Fruit fly (Drosophila melanogaster): ENCODE results near the gene CG1785.

DNA sequence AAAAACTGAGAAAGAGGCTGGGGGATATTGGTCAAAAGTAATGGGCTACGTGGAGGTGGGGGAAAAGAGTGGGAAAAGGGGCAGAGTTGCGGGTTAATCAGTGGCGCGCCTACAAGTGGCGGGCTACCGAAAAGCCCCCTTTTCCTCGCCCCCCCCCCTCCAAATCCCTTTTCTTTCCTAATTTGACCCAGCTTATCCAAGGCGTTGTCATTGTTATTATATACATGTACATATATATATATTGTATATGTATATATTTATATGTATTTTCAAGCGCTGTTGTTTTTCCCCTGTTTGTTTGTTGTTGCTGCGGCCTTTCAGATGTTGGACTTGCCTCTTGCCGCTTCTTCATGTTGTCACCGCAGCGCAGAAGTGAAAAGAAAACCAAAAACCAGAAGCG, 47.7 kb upstream of the CG1785 start:
- no peak for TF ChIP-seq CG8478 (optimal IDR thresholded peaks at IDR 0.05)
- no peak for TF ChIP-seq pan (optimal IDR thresholded peaks at IDR 0.05)
- TF ChIP-seq psq (optimal IDR thresholded peaks at IDR 0.05) = no peak
- no peak for TF ChIP-seq Dll (optimal IDR thresholded peaks at IDR 0.05)
- no peak for TF ChIP-seq EcR (GFP tag; optimal IDR thresholded peaks at IDR 0.05)
- TF ChIP-seq usp (GFP tag; optimal IDR thresholded peaks at IDR 0.05) = no peak

All from whole organism.